Worm (Caenorhabditis elegans): ENCODE measurements around the gene Y41D4B.1.

DNA sequence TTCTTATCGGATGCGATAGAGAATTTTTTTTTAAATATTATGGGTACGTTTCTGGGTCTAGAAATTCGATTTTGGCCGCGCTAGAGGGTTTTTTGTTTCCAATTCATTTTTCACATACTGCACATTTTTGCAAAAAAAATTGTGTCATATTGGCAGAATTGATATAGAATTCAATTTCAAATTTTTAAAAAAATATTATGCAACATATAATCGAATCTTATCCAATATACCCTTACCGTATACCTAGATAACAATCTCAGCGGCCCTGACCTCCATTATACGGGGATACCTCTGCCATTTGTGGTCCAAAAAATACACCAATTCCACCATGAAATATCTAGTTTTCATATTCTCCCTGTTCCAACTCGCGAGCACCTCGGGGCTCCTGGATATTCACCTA is 40.8 kb upstream of the Y41D4B.1 start, which contains the start of gene cpg-24:
- TF ChIP-seq skn-1 (tag; optimal IDR thresholded peaks at IDR 0.05) (no peak), ztf-11 (tag; optimal IDR thresholded peaks at IDR 0.05) (no peak), fkh-8 (tag; optimal IDR thresholded peaks at IDR 0.05) (no peak), lin-39 (tag; optimal IDR thresholded peaks at IDR 0.05) (no peak), nhr-77 (tag; optimal IDR thresholded peaks at IDR 0.05) (no peak), ama-1 (optimal IDR thresholded peaks at IDR 0.05) (no peak), efl-1 (optimal IDR thresholded peaks at IDR 0.05) (no peak), efl-1 (GFP tag; optimal IDR thresholded peaks at IDR 0.05 in 1 of 2) (no peak)
